Fruit fly (Drosophila melanogaster): ENCODE measurements around the gene H15.
A peak's percentile ranks its signal among the peaks of the same experiment; 100 is the strongest.

The H15 gene

dm6 chr2L:5403552-5404330 is at the start of gene H15:
Gene H15 (plus strand): TSS chr2L:5404280.
- TF ChIP-seq Abd-B (GFP tag; optimal IDR thresholded peaks at IDR 0.05): no peak
- TF ChIP-seq brk (GFP tag; optimal IDR thresholded peaks at IDR 0.05): peak; percentile 0
- TF ChIP-seq foxo (GFP tag; optimal IDR thresholded peaks at IDR 0.05): no peak
- no peak for TF ChIP-seq br (GFP tag; optimal IDR thresholded peaks at IDR 0.05)
- TF ChIP-seq CG9705 (GFP tag; optimal IDR thresholded peaks at IDR 0.05): no peak
- TF ChIP-seq sv (GFP tag; optimal IDR thresholded peaks at IDR 0.05): no peak
- TF ChIP-seq CG32264 (GFP tag; optimal IDR thresholded peaks at IDR 0.05): no peak
- TF ChIP-seq h (GFP tag; optimal IDR thresholded peaks at IDR 0.05): no peak
- TF ChIP-seq Hr78 (GFP tag; optimal IDR thresholded peaks at IDR 0.05): no peak
- TF ChIP-seq usp (GFP tag; optimal IDR thresholded peaks at IDR 0.05): no peak
- TF ChIP-seq Jra (GFP tag; optimal IDR thresholded peaks at IDR 0.05): no peak
- peak; percentile 59 for TF ChIP-seq Vsx2 (GFP tag; optimal IDR thresholded peaks at IDR 0.05; ENCODE audit: partially characterized antibody)
- TF ChIP-seq psq (GFP tag; optimal IDR thresholded peaks at IDR 0.05): peak; percentile 37
- no peak for TF ChIP-seq Rel (GFP tag; optimal IDR thresholded peaks at IDR 0.05)
- TF ChIP-seq Rel (tag; optimal IDR thresholded peaks at IDR 0.05): no peak
- TF ChIP-seq fru (GFP tag; optimal IDR thresholded peaks at IDR 0.05): no peak
- TF ChIP-seq woc (GFP tag; optimal IDR thresholded peaks at IDR 0.05): no peak
- no peak for TF ChIP-seq dsf (GFP tag; optimal IDR thresholded peaks at IDR 0.05; ENCODE audit: borderline replicate concordance)
- TF ChIP-seq Hr83 (GFP tag; optimal IDR thresholded peaks at IDR 0.05; ENCODE audit: poor library complexity, severe bottlenecking): no peak
- no peak for TF ChIP-seq pan (optimal IDR thresholded peaks at IDR 0.05)
- TF ChIP-seq Myc (optimal IDR thresholded peaks at IDR 0.05): no peak
- no peak for TF ChIP-seq Sp1 (GFP tag; optimal IDR thresholded peaks at IDR 0.05)
- TF ChIP-seq Hnf4 (GFP tag; optimal IDR thresholded peaks at IDR 0.05): no peak
- TF ChIP-seq ey (GFP tag; optimal IDR thresholded peaks at IDR 0.05): no peak
- peak in 1 of 2 experiments; percentile 39 for TF ChIP-seq dl (GFP tag; optimal IDR thresholded peaks at IDR 0.05; ENCODE audit: insufficient read depth in 1 of 2, partially characterized antibody in 2 of 2)
- no peak for TF ChIP-seq sage (GFP tag; optimal IDR thresholded peaks at IDR 0.05)
- TF ChIP-seq dmrt93B (GFP tag; optimal IDR thresholded peaks at IDR 0.05): no peak
- no peak for TF ChIP-seq Dfd (GFP tag; optimal IDR thresholded peaks at IDR 0.05)
- TF ChIP-seq OdsH (GFP tag; optimal IDR thresholded peaks at IDR 0.05): no peak
- TF ChIP-seq GATAd (GFP tag; optimal IDR thresholded peaks at IDR 0.05): no peak
- TF ChIP-seq HLH106 (tag; optimal IDR thresholded peaks at IDR 0.05): no peak
- TF ChIP-seq CrebA (GFP tag; optimal IDR thresholded peaks at IDR 0.05; ENCODE audit: borderline replicate concordance): no peak
- no peak for TF ChIP-seq Mio (GFP tag; optimal IDR thresholded peaks at IDR 0.05)
- TF ChIP-seq tai (GFP tag; optimal IDR thresholded peaks at IDR 0.05): no peak
- no peak for TF ChIP-seq N (GFP tag; optimal IDR thresholded peaks at IDR 0.05)
- no peak for TF ChIP-seq Dif (GFP tag; optimal IDR thresholded peaks at IDR 0.05; ENCODE audit: partially characterized antibody)
- peak; percentile 10 for TF ChIP-seq rgr (GFP tag; optimal IDR thresholded peaks at IDR 0.05)

- TF ChIP-seq fru (GFP tag; optimal IDR thresholded peaks at IDR 0.05) (no peak), br (GFP tag; optimal IDR thresholded peaks at IDR 0.05) (no peak), brk (GFP tag; optimal IDR thresholded peaks at IDR 0.05) (no peak), Mio (GFP tag; optimal IDR thresholded peaks at IDR 0.05) (no peak)
Observed at dm6 chr2L:5362351-5362750, 41.7 kb upstream of the H15 start.

dm6 chr2L:5365841-5366240 is 38.2 kb upstream of the H15 start:
- no peak for TF ChIP-seq foxo (GFP tag; optimal IDR thresholded peaks at IDR 0.05)
- TF ChIP-seq OdsH (GFP tag; optimal IDR thresholded peaks at IDR 0.05): peak; percentile 13
- no peak for TF ChIP-seq sv (GFP tag; optimal IDR thresholded peaks at IDR 0.05)
- TF ChIP-seq N (GFP tag; optimal IDR thresholded peaks at IDR 0.05): no peak
- TF ChIP-seq Hr83 (GFP tag; optimal IDR thresholded peaks at IDR 0.05; ENCODE audit: poor library complexity, severe bottlenecking): no peak
- TF ChIP-seq Vsx2 (GFP tag; optimal IDR thresholded peaks at IDR 0.05; ENCODE audit: partially characterized antibody): no peak
- TF ChIP-seq jim (GFP tag; optimal IDR thresholded peaks at IDR 0.05): no peak
- no peak for TF ChIP-seq psq (GFP tag; optimal IDR thresholded peaks at IDR 0.05)
- TF ChIP-seq Mio (GFP tag; optimal IDR thresholded peaks at IDR 0.05): no peak
- TF ChIP-seq GATAd (GFP tag; optimal IDR thresholded peaks at IDR 0.05): no peak
- TF ChIP-seq tai (GFP tag; optimal IDR thresholded peaks at IDR 0.05): no peak
- no peak for TF ChIP-seq Hr78 (GFP tag; optimal IDR thresholded peaks at IDR 0.05)
- TF ChIP-seq Myc (optimal IDR thresholded peaks at IDR 0.05): peak; percentile 90
- no peak for TF ChIP-seq Rel (GFP tag; optimal IDR thresholded peaks at IDR 0.05)
- no peak for TF ChIP-seq Rel (tag; optimal IDR thresholded peaks at IDR 0.05)
- TF ChIP-seq brk (GFP tag; optimal IDR thresholded peaks at IDR 0.05): no peak
- no peak for TF ChIP-seq Dfd (GFP tag; optimal IDR thresholded peaks at IDR 0.05)
- no peak for TF ChIP-seq br (GFP tag; optimal IDR thresholded peaks at IDR 0.05)
- no peak for TF ChIP-seq HLH106 (tag; optimal IDR thresholded peaks at IDR 0.05)
